Fruit fly (Drosophila melanogaster) whole organism, embryonic: ENCODE measurements around the gene Mip.

Experiments used
- CG10543 ChIP-seq: fragments of 200-800 bp; sonication (Bioruptor generic); optimal IDR thresholded peaks from 3 replicates; lab custom pipeline; 2017; ENCODE audit warnings: missing biosample characterization, mild to moderate bottlenecking, missing genetic modification characterization, moderate library complexity
- CG10959 ChIP-seq: fragments of 200-800 bp; sonication (Bioruptor generic); IDR thresholded peaks from 2 replicates; pipeline ENCODE4 v1.3.6; 2022; ENCODE audit warnings: missing biosample characterization, missing genetic modification characterization
- CG1233 ChIP-seq: fragments of 200-800 bp; sonication (Bioruptor generic); optimal IDR thresholded peaks from 4 replicates; lab custom pipeline; 2018; ENCODE audit warnings: missing biosample characterization, mild to moderate bottlenecking, missing genetic modification characterization
- CG12769 ChIP-seq: fragments of 200-800 bp; sonication (Bioruptor generic); optimal IDR thresholded peaks from 2 replicates; lab custom pipeline; 2019; ENCODE audit warnings: missing biosample characterization, mild to moderate bottlenecking, missing genetic modification characterization, moderate library complexity
- CG13123 ChIP-seq: fragments of 200-800 bp; sonication (Bioruptor generic); optimal IDR thresholded peaks from 2 replicates; lab custom pipeline; 2016; ENCODE audit warnings: missing biosample characterization, missing genetic modification characterization
- CG13894 ChIP-seq: fragments of 200-800 bp; sonication (Bioruptor generic); optimal IDR thresholded peaks from 3 replicates; lab custom pipeline; 2018; ENCODE audit warnings: missing biosample characterization, mild to moderate bottlenecking, missing genetic modification characterization, moderate library complexity
- CG14710 ChIP-seq: fragments of 200-800 bp; sonication (Bioruptor generic); optimal IDR thresholded peaks from 3 replicates; lab custom pipeline; 2019; ENCODE audit warnings: missing biosample characterization, mild to moderate bottlenecking, missing genetic modification characterization, moderate library complexity
- CG15479 ChIP-seq: fragments of 200-800 bp; sonication (Bioruptor generic); optimal IDR thresholded peaks from 3 replicates; lab custom pipeline; 2019; ENCODE audit warnings: missing biosample characterization, mild to moderate bottlenecking, missing genetic modification characterization, moderate library complexity
- CG16813 ChIP-seq: fragments of 200-800 bp; sonication (Bioruptor generic); IDR thresholded peaks from 3 replicates; pipeline ENCODE4 v1.3.6; 2022; ENCODE audit warnings: missing biosample characterization, missing genetic modification characterization; ENCODE audit not compliant: partially characterized antibody
- CG17829 ChIP-seq: fragments of 200-800 bp; optimal IDR thresholded peaks from 2 replicates; lab custom pipeline; 2019; ENCODE audit warnings: missing biosample characterization, mild to moderate bottlenecking, missing genetic modification characterization, moderate library complexity
- CG2712 ChIP-seq: fragments of 200-800 bp; optimal IDR thresholded peaks from 3 replicates; lab custom pipeline; 2019; ENCODE audit warnings: missing biosample characterization, mild to moderate bottlenecking, missing genetic modification characterization, moderate library complexity
- CG3847 ChIP-seq: fragments of 200-800 bp; sonication (Bioruptor generic); IDR thresholded peaks from 2 replicates; pipeline ENCODE4 v1.3.6; 2022; ENCODE audit warnings: missing biosample characterization, missing genetic modification characterization
- CG4328 ChIP-seq: fragments of 200-800 bp; sonication (Bioruptor generic); optimal IDR thresholded peaks from 3 replicates; lab custom pipeline; 2017; ENCODE audit warnings: missing biosample characterization, missing genetic modification reagents, missing genetic modification characterization
- CG9797 ChIP-seq: fragments of 200-800 bp; sonication (Bioruptor generic); optimal IDR thresholded peaks from 3 replicates; lab custom pipeline; 2018; ENCODE audit warnings: missing biosample characterization, mild to moderate bottlenecking, missing genetic modification characterization
- Deaf1 ChIP-seq: fragments of 200-800 bp; optimal IDR thresholded peaks from 3 replicates; lab custom pipeline; 2019; ENCODE audit warnings: missing biosample characterization, mild to moderate bottlenecking, missing genetic modification characterization, moderate library complexity
- Dfd ChIP-seq, 2 experiments: fragments of >200 bp; optimal IDR thresholded peaks; 2 replicates each; lab custom pipeline; 2017; ENCODE audit warnings: missing biosample characterization in 2 of 2, missing genetic modification characterization in 2 of 2
- Doc3 ChIP-seq: fragments of 200-800 bp; sonication (Bioruptor generic); IDR thresholded peaks from 3 replicates; pipeline ENCODE4 v1.3.6; 2022; ENCODE audit warnings: missing biosample characterization, missing genetic modification characterization; ENCODE audit not compliant: partially characterized antibody
- ERR ChIP-seq: fragments of 200-800 bp; sonication (Bioruptor generic); optimal IDR thresholded peaks from 2 replicates; lab custom pipeline; 2016; ENCODE audit warnings: missing biosample characterization, missing genetic modification characterization
- Ets97D ChIP-seq: fragments of 200-800 bp; sonication (Bioruptor generic); optimal IDR thresholded peaks from 3 replicates; lab custom pipeline; 2016; ENCODE audit warnings: missing biosample characterization, missing genetic modification characterization
- Hey ChIP-seq: fragments of 200-800 bp; sonication (Bioruptor generic); optimal IDR thresholded peaks from 3 replicates; lab custom pipeline; 2018; ENCODE audit warnings: missing biosample characterization, mild to moderate bottlenecking, missing genetic modification characterization
- Med ChIP-seq: fragments of 200-800 bp; sonication (Bioruptor generic); peaks from one replicate; lab custom pipeline; 2016; ENCODE audit warnings: missing biosample characterization, missing genetic modification characterization, mild to moderate bottlenecking, inconsistent platforms, moderate library complexity
- NfI ChIP-seq: fragments of 200-800 bp; sonication (Bioruptor generic); optimal IDR thresholded peaks from 3 replicates; lab custom pipeline; 2018; ENCODE audit warnings: missing biosample characterization, mild to moderate bottlenecking, missing genetic modification characterization, moderate library complexity
- Six4 ChIP-seq: fragments of 200-800 bp; sonication (Bioruptor generic); optimal IDR thresholded peaks from 2 replicates; lab custom pipeline; 2016; ENCODE audit warnings: missing biosample characterization, missing genetic modification characterization
- abd-A ChIP-seq: fragments of 200-800 bp; sonication (Bioruptor generic); optimal IDR thresholded peaks from 3 replicates; lab custom pipeline; 2019; ENCODE audit warnings: missing biosample characterization, mild to moderate bottlenecking, missing genetic modification characterization, moderate library complexity
- aop ChIP-seq: fragments of 200-800 bp; sonication (Bioruptor generic); IDR thresholded peaks from 2 replicates; pipeline ENCODE4 v1.3.6; 2022; ENCODE audit warnings: missing biosample characterization, missing genetic modification characterization
- bigmax ChIP-seq: fragments of 200-800 bp; sonication (Bioruptor generic); optimal IDR thresholded peaks from 2 replicates; lab custom pipeline; 2018; ENCODE audit warnings: missing biosample characterization, mild to moderate bottlenecking, missing genetic modification characterization
- br ChIP-seq: fragments of >200 bp; optimal IDR thresholded peaks from 2 replicates; lab custom pipeline; 2017
- cg ChIP-seq: fragments of 200-800 bp; sonication (Bioruptor generic); optimal IDR thresholded peaks from 3 replicates; lab custom pipeline; 2019; ENCODE audit warnings: missing biosample characterization, mild to moderate bottlenecking, missing genetic modification characterization, moderate library complexity
- chinmo ChIP-seq: fragments of 200-800 bp; sonication (Bioruptor generic); IDR thresholded peaks from 4 replicates; pipeline ENCODE4 v1.3.6; 2022; ENCODE audit warnings: missing biosample characterization, missing genetic modification characterization; ENCODE audit not compliant: partially characterized antibody
- croc ChIP-seq: fragments of 200-800 bp; sonication (Bioruptor generic); conservative IDR thresholded peaks from 3 replicates; pipeline ENCODE4 v1.3.6; 2022; ENCODE audit warnings: missing biosample characterization, missing genetic modification characterization
- crp ChIP-seq, 2 experiments: fragments of 200-800 bp; sonication (Bioruptor generic); optimal IDR thresholded peaks; 2 replicates in 1 of 2; 3 replicates in 1 of 2; lab custom pipeline; 2017; ENCODE audit warnings: missing biosample characterization in 2 of 2, missing genetic modification characterization in 2 of 2, mild to moderate bottlenecking in 1 of 2, moderate library complexity in 1 of 2
- dysf ChIP-seq: fragments of 200-800 bp; sonication (Bioruptor generic); IDR thresholded peaks from 3 replicates; pipeline ENCODE4 v1.3.6; 2022; ENCODE audit warnings: missing biosample characterization, missing genetic modification characterization
- ewg ChIP-seq: fragments of 200-800 bp; sonication (Bioruptor generic); optimal IDR thresholded peaks from 3 replicates; lab custom pipeline; 2017; ENCODE audit warnings: mild to moderate bottlenecking, missing biosample characterization, missing genetic modification reagents, missing genetic modification characterization
- gsb-n ChIP-seq: fragments of 200-800 bp; sonication (Bioruptor generic); optimal IDR thresholded peaks from 3 replicates; lab custom pipeline; 2018; ENCODE audit warnings: missing biosample characterization, mild to moderate bottlenecking, missing genetic modification characterization
- hth ChIP-seq: fragments of >200 bp; optimal IDR thresholded peaks from 2 replicates; lab custom pipeline; 2017; ENCODE audit warnings: inconsistent platforms
- knrl ChIP-seq: fragments of 200-800 bp; sonication (Bioruptor generic); IDR thresholded peaks from 3 replicates; pipeline ENCODE4 v1.3.6; 2022; ENCODE audit warnings: missing biosample characterization, missing genetic modification characterization; ENCODE audit not compliant: partially characterized antibody
- lmd ChIP-seq: fragments of 200-800 bp; sonication (Bioruptor generic); IDR thresholded peaks from 2 replicates; pipeline ENCODE4 v1.3.6; 2022; ENCODE audit warnings: missing biosample characterization, missing genetic modification characterization
- scrt ChIP-seq: fragments of 200-800 bp; sonication (Bioruptor generic); optimal IDR thresholded peaks from 2 replicates; lab custom pipeline; 2018; ENCODE audit warnings: missing biosample characterization, mild to moderate bottlenecking, missing genetic modification characterization, moderate library complexity
- sd ChIP-seq: fragments of 200-800 bp; sonication (Bioruptor generic); optimal IDR thresholded peaks from 3 replicates; lab custom pipeline; 2018; ENCODE audit warnings: missing biosample characterization, mild to moderate bottlenecking, missing genetic modification characterization, moderate library complexity
- sima ChIP-seq: fragments of 200-800 bp; sonication (Bioruptor generic); optimal IDR thresholded peaks from 2 replicates; lab custom pipeline; 2016; ENCODE audit warnings: missing biosample characterization, missing genetic modification characterization
- sug ChIP-seq: fragments of 200-800 bp; optimal IDR thresholded peaks from 2 replicates; lab custom pipeline; 2019; ENCODE audit warnings: missing biosample characterization, mild to moderate bottlenecking, missing genetic modification characterization, moderate library complexity
- tgo ChIP-seq: fragments of 200-800 bp; sonication (Bioruptor generic); IDR thresholded peaks from 3 replicates; pipeline ENCODE4 v1.3.6; 2022; ENCODE audit warnings: missing biosample characterization, missing genetic modification characterization
- vvl ChIP-seq: fragments of 200-800 bp; sonication (Bioruptor generic); IDR thresholded peaks from 2 replicates; pipeline ENCODE4 v1.3.6; 2022; ENCODE audit warnings: missing biosample characterization, missing genetic modification characterization
- zen ChIP-seq: fragments of 200-800 bp; sonication (Bioruptor generic); optimal IDR thresholded peaks from 3 replicates; lab custom pipeline; 2018; ENCODE audit warnings: missing biosample characterization, mild to moderate bottlenecking, missing genetic modification characterization, moderate library complexity
- zfh1 ChIP-seq: fragments of 200-800 bp; sonication (Bioruptor generic); IDR thresholded peaks from 3 replicates; pipeline ENCODE4 v1.3.6; 2022; ENCODE audit warnings: missing biosample characterization, missing genetic modification characterization

Mip gene

dm6 chr3L:17349604-17350003, at the start of gene Mip:
TSS of gene Mip (minus strand) at chr3L:17349666.
- TF ChIP-seq CG3847 (GFP tag; lab: Robert Waterston, UW): 0 out of 2 replicates have a peak, but pooled peaks have one; percentile 8
- 0 out of 2 replicates have a peak, but pooled peaks have one; percentile 17 for TF ChIP-seq CG10959 (GFP tag; lab: Robert Waterston, UW)
- peak in 1 of 2 experiments; percentile 13 for TF ChIP-seq Dfd (GFP tag; optimal IDR thresholded peaks at IDR 0.05; lab: Kevin White, UChicago)
- peak; percentile 48 for TF ChIP-seq Med (GFP tag; lab: Kevin White, UChicago)
- no peak for TF ChIP-seq zfh1 (GFP tag; lab: Robert Waterston, UW)
- peak; percentile 67 for TF ChIP-seq ewg
- TF ChIP-seq Hey: peak; percentile 39
- peak; percentile 41 for TF ChIP-seq cg (GFP tag; lab: Kevin White, UChicago)
- TF ChIP-seq CG1233 (GFP tag; lab: Kevin White, UChicago): no peak
- no peak for TF ChIP-seq bigmax (GFP tag; lab: Kevin White, UChicago)
- TF ChIP-seq zen (tag; lab: Kevin White, UChicago): peak; percentile 8
- TF ChIP-seq CG2712: no peak
- peak; percentile 55 for TF ChIP-seq scrt (GFP tag; lab: Kevin White, UChicago)
- peak; percentile 77 for TF ChIP-seq CG15479 (GFP tag; lab: Kevin White, UChicago)
- TF ChIP-seq Deaf1 (tag; lab: Kevin White, UChicago): peak; percentile 83
- peak; percentile 12 for TF ChIP-seq Ets97D

dm6 chr3L:17399014-17399413, 49.5 kb upstream of the Mip start:
- TF ChIP-seq sd (tag; lab: Kevin White, UChicago): peak; percentile 7
- TF ChIP-seq Doc3 (GFP tag; lab: Robert Waterston, UW): no peak
- no peak for TF ChIP-seq CG10543
- peak; percentile 81 for TF ChIP-seq abd-A

DNA sequence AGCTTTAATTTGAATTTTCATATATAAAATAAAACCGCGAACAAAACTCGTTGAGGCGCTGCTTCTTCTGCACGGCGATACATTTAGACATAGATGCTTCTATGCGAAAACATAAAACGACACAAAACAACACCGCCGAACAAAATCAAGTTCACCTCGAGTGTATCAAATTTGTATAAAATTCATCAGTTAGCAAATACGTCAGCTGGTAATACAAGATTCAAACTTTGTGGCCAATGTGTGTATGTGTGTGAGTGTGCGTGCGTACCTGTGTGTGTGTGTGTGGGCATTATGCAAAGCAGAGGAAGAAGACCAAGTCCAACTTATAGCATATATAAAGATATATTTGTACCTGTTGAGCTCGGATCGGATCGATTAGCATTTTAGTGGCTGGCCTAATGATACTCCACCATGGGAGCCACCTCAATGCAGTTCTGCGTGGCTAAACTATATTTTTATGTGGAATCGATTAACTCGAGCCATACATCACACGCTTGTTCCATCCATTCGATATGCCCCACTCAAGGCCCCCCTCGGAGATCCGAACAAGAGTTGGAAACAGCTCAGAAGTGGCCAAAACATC, 45.1 kb upstream of the Mip start:
- TF ChIP-seq vvl (GFP tag; lab: Robert Waterston, UW): peak; percentile 11; the same call in 1 of the 2 replicates
- TF ChIP-seq sug: peak; percentile 14
- peak; percentile 79 for TF ChIP-seq abd-A
- TF ChIP-seq chinmo (GFP tag; lab: Robert Waterston, UW): peak; percentile 87; the same call in 3 of the 4 replicates
- TF ChIP-seq hth: no peak
- TF ChIP-seq sd (tag; lab: Kevin White, UChicago): peak; percentile 42
- TF ChIP-seq CG12769 (tag; lab: Kevin White, UChicago): peak; percentile 15
- TF ChIP-seq CG4328 (GFP tag; lab: Kevin White, UChicago): no peak
- TF ChIP-seq CG13894 (tag; lab: Kevin White, UChicago): peak; percentile 58
- TF ChIP-seq cg (GFP tag; lab: Kevin White, UChicago): peak; percentile 49
- no peak for TF ChIP-seq CG14710 (tag; lab: Kevin White, UChicago)

dm6 chr3L:17393098-17393497, 43.6 kb upstream of the Mip start:
- TF ChIP-seq abd-A: peak; percentile 67
- no peak for TF ChIP-seq croc (GFP tag; lab: Robert Waterston, UW)
- no peak for TF ChIP-seq lmd (GFP tag; lab: Robert Waterston, UW)
- TF ChIP-seq NfI (GFP tag; lab: Kevin White, UChicago): no peak
- no peak for TF ChIP-seq CG13123 (GFP tag; lab: Kevin White, UChicago)
- TF ChIP-seq CG9797 (GFP tag; lab: Kevin White, UChicago): no peak
- no peak for TF ChIP-seq CG16813
- no peak for TF ChIP-seq gsb-n
- TF ChIP-seq chinmo (GFP tag; lab: Robert Waterston, UW): peak; percentile 68; the same call in 1 of the 4 replicates
- TF ChIP-seq Six4 (GFP tag; lab: Kevin White, UChicago): no peak
- TF ChIP-seq CG17829 (tag; lab: Kevin White, UChicago): no peak
- TF ChIP-seq CG13894 (tag; lab: Kevin White, UChicago): peak; percentile 82
- TF ChIP-seq knrl (GFP tag; lab: Robert Waterston, UW): no peak
- TF ChIP-seq tgo: no peak
- no peak for TF ChIP-seq dysf (GFP tag; lab: Robert Waterston, UW)
- TF ChIP-seq br (lab: Kevin White, UChicago): no peak
- TF ChIP-seq ERR (GFP tag; lab: Kevin White, UChicago): no peak
- TF ChIP-seq aop (GFP tag; lab: Robert Waterston, UW): no peak
- no peak for TF ChIP-seq crp (GFP tag; optimal IDR thresholded peaks at IDR 0.05; lab: Kevin White, UChicago)
- TF ChIP-seq sima (GFP tag; lab: Kevin White, UChicago): no peak
